Fruit fly (Drosophila melanogaster) whole organism, adult: ENCODE results near the gene CG17349.

Source experiments
- CG12768 ChIP-seq: fragments of 200-800 bp; sonication (Bioruptor generic); optimal IDR thresholded peaks from 2 replicates; lab custom pipeline; 2017; ENCODE audit warnings: missing biosample characterization, missing genetic modification characterization, mild to moderate bottlenecking, moderate library complexity, missing genetic modification reagents
- CG1620 ChIP-seq: fragments of 200-800 bp; sonication (Bioruptor generic); optimal IDR thresholded peaks from 2 replicates; lab custom pipeline; 2016; ENCODE audit warnings: missing biosample characterization, missing genetic modification characterization
- cic ChIP-seq: fragments of 200-800 bp; sonication (Bioruptor generic); optimal IDR thresholded peaks from 2 replicates; lab custom pipeline; 2017; ENCODE audit warnings: missing biosample characterization, mild to moderate bottlenecking, missing genetic modification characterization, moderate library complexity
- cnc ChIP-seq, 2 experiments: fragments of >200 bp; optimal IDR thresholded peaks; 2 replicates each; lab custom pipeline; 2017
- kay ChIP-seq: fragments of 200-800 bp; sonication (Bioruptor generic); peaks from one replicate; lab custom pipeline; 2016; ENCODE audit warnings: missing biosample characterization, missing genetic modification characterization, borderline replicate concordance
- ovo ChIP-seq: fragments of 200-800 bp; sonication (Bioruptor generic); optimal IDR thresholded peaks from 2 replicates; lab custom pipeline; 2016; ENCODE audit warnings: missing biosample characterization, missing genetic modification characterization
- tj ChIP-seq: fragments of 200-800 bp; sonication (Bioruptor generic); optimal IDR thresholded peaks from 3 replicates; lab custom pipeline; 2017; ENCODE audit warnings: missing biosample characterization, mild to moderate bottlenecking, missing genetic modification characterization, moderate library complexity

- TF ChIP-seq kay (no peak), CG1620 (GFP tag; lab: Kevin White, UChicago) (no peak), ovo (GFP tag; lab: Kevin White, UChicago) (no peak), cic (GFP tag; lab: Kevin White, UChicago) (no peak), tj (GFP tag; lab: Kevin White, UChicago) (no peak), CG12768 (GFP tag; lab: Kevin White, UChicago) (no peak), cnc (optimal IDR thresholded peaks at IDR 0.05; lab: Kevin White, UChicago) (no peak)
Measured at dm6 chr2L:19325420-19325819, 44.8 kb upstream of the CG17349 start.
